Worm (Caenorhabditis elegans) whole organism, early embryonic: ENCODE measurements around the gene rpt-3.

Source experiments
- B0310.2 ChIP-seq: sonication (generic microtip); optimal IDR thresholded peaks from 2 replicates; lab custom pipeline; 2016; ENCODE audit warnings: mild to moderate bottlenecking, missing genetic modification characterization, missing compliant biosample characterization
- F13C5.2 ChIP-seq: sonication (generic microtip); optimal IDR thresholded peaks from 2 replicates; lab custom pipeline; 2017; ENCODE audit warnings: mild to moderate bottlenecking, missing genetic modification characterization, inconsistent platforms, missing compliant biosample characterization
- aly-1 ChIP-seq: sonication (generic microtip); optimal IDR thresholded peaks from 2 replicates; lab custom pipeline; 2016; ENCODE audit warnings: missing genetic modification characterization, missing compliant biosample characterization
- ama-1 ChIP-seq: fragments of 150-350 bp; optimal IDR thresholded peaks from 2 replicates; lab custom pipeline; 2014
- ceh-13 ChIP-seq: fragments of 200-800 bp; sonication (Bioruptor generic); optimal IDR thresholded peaks from 2 replicates; lab custom pipeline; 2018; ENCODE audit warnings: mild to moderate bottlenecking, missing genetic modification characterization, missing compliant biosample characterization
- ceh-36 ChIP-seq: sonication (generic microtip); optimal IDR thresholded peaks from 2 replicates; lab custom pipeline; 2016; ENCODE audit warnings: missing genetic modification characterization, inconsistent platforms, missing compliant biosample characterization
- ets-7 ChIP-seq: sonication (generic microtip); optimal IDR thresholded peaks from 2 replicates; lab custom pipeline; 2016; ENCODE audit warnings: missing genotype, missing genetic modification characterization, missing compliant biosample characterization
- hmg-4 ChIP-seq: fragments of 200-800 bp; sonication (Bioruptor generic); optimal IDR thresholded peaks from 2 replicates; lab custom pipeline; 2018; ENCODE audit warnings: mild to moderate bottlenecking, missing genetic modification characterization, missing compliant biosample characterization
- hnd-1 ChIP-seq: sonication (generic microtip); optimal IDR thresholded peaks from 2 replicates; lab custom pipeline; 2016; ENCODE audit warnings: missing genetic modification characterization, missing compliant biosample characterization
- pes-1 ChIP-seq: fragments of 200-800 bp; sonication (Bioruptor generic); IDR thresholded peaks from 2 replicates; pipeline ENCODE4 v1.3.6; 2022; ENCODE audit warnings: missing genetic modification reagents, missing genetic modification characterization, missing compliant biosample characterization
- tbx-11 ChIP-seq: fragments of 200-800 bp; sonication (Bioruptor generic); IDR thresholded peaks from 2 replicates; pipeline ENCODE4 v1.3.6; 2022; ENCODE audit warnings: missing genetic modification characterization, missing compliant biosample characterization
- tra-4 ChIP-seq: sonication (generic microtip); optimal IDR thresholded peaks from 2 replicates; lab custom pipeline; 2017; ENCODE audit warnings: missing genetic modification characterization, missing compliant biosample characterization

DNA sequence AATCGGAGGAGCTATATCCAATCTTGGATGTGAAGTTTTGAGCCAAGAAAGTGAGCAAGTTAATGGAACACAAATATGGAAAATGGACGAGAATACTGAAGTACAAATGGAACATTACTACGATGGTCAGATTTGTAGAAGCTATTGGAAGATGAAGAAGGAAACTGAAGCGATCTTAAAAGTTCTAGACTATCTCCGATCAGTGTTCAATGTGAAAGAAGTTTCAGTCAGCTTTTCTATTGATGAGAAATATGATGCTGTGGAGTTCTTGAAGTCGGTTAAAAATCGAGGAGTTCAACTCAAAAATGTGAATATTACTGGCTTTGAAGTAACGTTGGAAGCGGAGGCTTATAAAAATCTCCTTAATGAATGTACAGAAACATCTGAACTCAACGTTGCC is 9.5 kb downstream of the rpt-3 start:
- TF ChIP-seq F13C5.2 (no peak), B0310.2 (tag; lab: Kevin White, UChicago) (no peak), aly-1 (no peak), ama-1 (lab: Kevin White, UChicago) (no peak), hnd-1 (no peak), ceh-36 (tag; lab: Kevin White, UChicago) (no peak), tra-4 (tag; lab: Kevin White, UChicago) (no peak), ceh-13 (GFP tag; lab: Kevin White, UChicago) (no peak), ets-7 (tag; lab: Kevin White, UChicago) (no peak), hmg-4 (no peak), tbx-11 (GFP tag; lab: Robert Waterston, UW) (no peak), pes-1 (GFP tag; lab: Robert Waterston, UW) (no peak)
